Worm (Caenorhabditis elegans) whole organism, young adult: ENCODE results near the gene nrps-1.

Source experiments
- F57C9.4 ChIP-seq: sonication (generic microtip); optimal IDR thresholded peaks from 2 replicates; lab custom pipeline; 2017; ENCODE audit warnings: mild to moderate bottlenecking, missing genetic modification characterization, missing compliant biosample characterization
- lin-40 ChIP-seq: sonication (generic microtip); optimal IDR thresholded peaks from 2 replicates; lab custom pipeline; 2016; ENCODE audit warnings: missing genetic modification characterization, mild to moderate bottlenecking, missing compliant biosample characterization, missing genotype, missing genetic modification reagents
- lsy-27 ChIP-seq: sonication (generic microtip); optimal IDR thresholded peaks from 2 replicates; lab custom pipeline; 2017; ENCODE audit warnings: missing genetic modification characterization, mild to moderate bottlenecking, missing compliant biosample characterization, antibody characterized with exemption, missing genotype, borderline replicate concordance; ENCODE audit not compliant: insufficient read depth
- mel-28 ChIP-seq: sonication (generic microtip); optimal IDR thresholded peaks from 2 replicates; lab custom pipeline; 2016; ENCODE audit warnings: borderline replicate concordance, mild to moderate bottlenecking, missing genetic modification characterization, missing compliant biosample characterization
- pbrm-1 ChIP-seq: fragments of 200-800 bp; sonication (Bioruptor generic); IDR thresholded peaks from 2 replicates; pipeline ENCODE4 v1.3.6; 2022; ENCODE audit warnings: missing genetic modification reagents, missing genetic modification characterization, missing compliant biosample characterization
- snpc-4 ChIP-seq, 5 experiments: fragments of 150-350 bp in 1 of 5; sonication (generic microtip) in 4 of 5; optimal IDR thresholded peaks; 2 replicates each; lab custom pipeline; 2014 to 2018; ENCODE audit warnings: missing genetic modification characterization in 5 of 5, missing biosample characterization in 3 of 5, antibody characterized with exemption in 2 of 5, mild to moderate bottlenecking in 2 of 5, missing compliant biosample characterization in 2 of 5, missing genotype in 2 of 5, moderate library complexity in 2 of 5, missing genetic modification reagents in 1 of 5
- unc-62 ChIP-seq: fragments of 150-350 bp; optimal IDR thresholded peaks from 2 replicates; lab custom pipeline; 2014; ENCODE audit warnings: missing biosample characterization, missing genetic modification reagents, missing genetic modification characterization
- ztf-28 ChIP-seq: fragments of 200-800 bp; sonication (Bioruptor generic); IDR thresholded peaks from 2 replicates; pipeline ENCODE4 v1.3.6; 2022; ENCODE audit warnings: missing genetic modification reagents, missing genetic modification characterization, missing compliant biosample characterization

- TF ChIP-seq lsy-27 (tag; lab: Kevin White, UChicago): no peak
- no peak for TF ChIP-seq pbrm-1 (GFP tag; lab: Robert Waterston, UW)
- TF ChIP-seq F57C9.4 (tag; lab: Kevin White, UChicago): no peak
- TF ChIP-seq snpc-4 (GFP tag; optimal IDR thresholded peaks at IDR 0.05; lab: Kevin White, UChicago): no peak
- no peak for TF ChIP-seq snpc-4 (tag; optimal IDR thresholded peaks at IDR 0.05; lab: Kevin White, UChicago)
- TF ChIP-seq ztf-28 (GFP tag; lab: Robert Waterston, UW): no peak
- no peak for TF ChIP-seq unc-62
- TF ChIP-seq lin-40 (tag; lab: Kevin White, UChicago): no peak
- no peak for TF ChIP-seq mel-28 (tag; lab: Kevin White, UChicago)
These were observed 29.3 kb upstream of the nrps-1 start, which contains the start of the genes Y66D12A.21 and spe-6 for ce11 chrIII:11505213-11505612.
